Worm (Caenorhabditis elegans) whole organism, young adult: ENCODE results near the gene C16C8.7.

ENCODE experiments used
- B0336.3 ChIP-seq: fragments of 200-800 bp; sonication (Bioruptor generic); IDR thresholded peaks from 2 replicates; pipeline ENCODE4 v1.3.6; 2022; ENCODE audit warnings: missing genetic modification characterization, missing compliant biosample characterization
- D2030.7 ChIP-seq: fragments of 200-800 bp; sonication (Bioruptor generic); IDR thresholded peaks from 2 replicates; pipeline ENCODE4 v1.3.6; 2022; ENCODE audit warnings: missing genetic modification reagents, missing genetic modification characterization, missing compliant biosample characterization
- F33H1.4 ChIP-seq: fragments of 200-800 bp; sonication (Bioruptor generic); IDR thresholded peaks from 2 replicates; pipeline ENCODE4 v1.3.6; 2022; ENCODE audit warnings: missing genetic modification reagents, missing genetic modification characterization, missing compliant biosample characterization
- F49E8.2 ChIP-seq: sonication (generic microtip); optimal IDR thresholded peaks from 3 replicates; lab custom pipeline; 2017; ENCODE audit warnings: missing genetic modification characterization, mild to moderate bottlenecking, missing compliant biosample characterization, antibody characterized with exemption, moderate library complexity; ENCODE audit not compliant: insufficient read depth
- K11D2.4 ChIP-seq: fragments of 200-800 bp; sonication (Bioruptor generic); IDR thresholded peaks from 2 replicates; pipeline ENCODE4 v1.3.6; 2022; ENCODE audit warnings: missing genetic modification reagents, missing genetic modification characterization, missing compliant biosample characterization
- K12H6.12 ChIP-seq: fragments of 200-800 bp; sonication (Bioruptor generic); optimal IDR thresholded peaks from 2 replicates; lab custom pipeline; 2018; ENCODE audit warnings: mild to moderate bottlenecking, missing genetic modification characterization, missing compliant biosample characterization
- T07F8.4 ChIP-seq: sonication (generic microtip); optimal IDR thresholded peaks from 2 replicates; lab custom pipeline; 2016; ENCODE audit warnings: mild to moderate bottlenecking, missing genetic modification characterization, moderate library complexity, missing compliant biosample characterization
- Y53G8AR.9 ChIP-seq: fragments of 200-800 bp; sonication (Bioruptor generic); conservative IDR thresholded peaks from 2 replicates; pipeline ENCODE4 v1.3.6; 2022; ENCODE audit warnings: missing genetic modification reagents, missing genetic modification characterization, missing compliant biosample characterization
- Y56A3A.18 ChIP-seq: fragments of 200-800 bp; sonication (Bioruptor generic); IDR thresholded peaks from 2 replicates; pipeline ENCODE4 v1.3.6; 2022; ENCODE audit warnings: missing genetic modification reagents, missing genetic modification characterization, missing compliant biosample characterization
- Y67H2A.10 ChIP-seq: fragments of 200-800 bp; sonication (Bioruptor generic); conservative IDR thresholded peaks from 2 replicates; pipeline ENCODE4 v1.3.6; 2022; ENCODE audit warnings: missing genetic modification reagents, missing genetic modification characterization, missing compliant biosample characterization
- Y79H2A.3 ChIP-seq: fragments of 200-800 bp; sonication (Bioruptor generic); conservative IDR thresholded peaks from 2 replicates; pipeline ENCODE4 v1.3.6; 2022; ENCODE audit warnings: missing genetic modification reagents, missing genetic modification characterization, missing compliant biosample characterization
- Y95B8A.8 ChIP-seq: fragments of 200-800 bp; sonication (Bioruptor generic); IDR thresholded peaks from 2 replicates; pipeline ENCODE4 v1.3.6; 2022; ENCODE audit warnings: missing genetic modification reagents, missing genetic modification characterization, missing compliant biosample characterization
- akir-1 ChIP-seq: fragments of 200-800 bp; sonication (Bioruptor generic); optimal IDR thresholded peaks from 2 replicates; lab custom pipeline; 2018; ENCODE audit warnings: mild to moderate bottlenecking, missing genetic modification characterization, moderate library complexity, missing compliant biosample characterization
- ama-1 ChIP-seq, 3 experiments: fragments of 150-350 bp in 1 of 3; sonication (generic microtip) in 2 of 3; optimal IDR thresholded peaks; 2 replicates each; lab custom pipeline; 2014 to 2018; ENCODE audit warnings: missing biosample characterization in 2 of 3, missing genetic modification characterization in 2 of 3, missing genetic modification reagents in 2 of 3
- atf-7 ChIP-seq: sonication (generic microtip); optimal IDR thresholded peaks from 2 replicates; lab custom pipeline; 2017; ENCODE audit warnings: mild to moderate bottlenecking, missing genetic modification characterization, missing compliant biosample characterization
- attf-3 ChIP-seq: fragments of 200-800 bp; sonication (Bioruptor generic); conservative IDR thresholded peaks from 2 replicates; pipeline ENCODE4 v1.3.6; 2022; ENCODE audit warnings: missing genetic modification reagents, missing genetic modification characterization, missing compliant biosample characterization
- attf-6 ChIP-seq: fragments of 200-800 bp; sonication (Bioruptor generic); IDR thresholded peaks from 2 replicates; pipeline ENCODE4 v1.3.6; 2022; ENCODE audit warnings: missing genetic modification reagents, missing genetic modification characterization, missing compliant biosample characterization
- cebp-1 ChIP-seq, 2 experiments: fragments of 200-800 bp in 1 of 2; sonication (Bioruptor generic) in 1 of 2; sonication (generic microtip) in 1 of 2; IDR thresholded peaks in 1 of 2; optimal IDR thresholded peaks in 1 of 2; 2 replicates each; pipeline versions ENCODE4 v1.3.6 to Lab custom; 2017 to 2022; ENCODE audit warnings: missing compliant biosample characterization in 2 of 2, missing genetic modification characterization in 2 of 2, mild to moderate bottlenecking in 1 of 2, missing genetic modification reagents in 1 of 2, moderate library complexity in 1 of 2
- ceh-100 ChIP-seq: fragments of 200-800 bp; sonication (Bioruptor generic); IDR thresholded peaks from 2 replicates; pipeline ENCODE4 v1.3.6; 2022; ENCODE audit warnings: missing genetic modification reagents, missing genetic modification characterization, missing compliant biosample characterization
- ceh-40 ChIP-seq: fragments of 200-800 bp; sonication (Bioruptor generic); IDR thresholded peaks from 2 replicates; pipeline ENCODE4 v1.3.6; 2022; ENCODE audit warnings: missing genetic modification characterization, missing compliant biosample characterization
- ceh-58 ChIP-seq: fragments of 200-800 bp; sonication (Bioruptor generic); IDR thresholded peaks from 2 replicates; pipeline ENCODE4 v1.3.6; 2022; ENCODE audit warnings: missing genetic modification characterization, missing compliant biosample characterization
- chd-7 ChIP-seq: sonication (generic microtip); optimal IDR thresholded peaks from 2 replicates; lab custom pipeline; 2016; ENCODE audit warnings: mild to moderate bottlenecking, missing genetic modification characterization, moderate library complexity, missing compliant biosample characterization
- dpl-1 ChIP-seq: fragments of 150-350 bp; optimal IDR thresholded peaks from 2 replicates; lab custom pipeline; 2014; ENCODE audit warnings: missing biosample characterization, missing genetic modification reagents, missing genetic modification characterization
- egrh-3 ChIP-seq: fragments of 200-800 bp; sonication (Bioruptor generic); IDR thresholded peaks from 2 replicates; pipeline ENCODE4 v1.3.6; 2022; ENCODE audit warnings: missing genetic modification reagents, missing genetic modification characterization, missing compliant biosample characterization
- ets-4 ChIP-seq: fragments of 200-800 bp; sonication (Bioruptor generic); optimal IDR thresholded peaks from 2 replicates; lab custom pipeline; 2018; ENCODE audit warnings: mild to moderate bottlenecking, missing genetic modification characterization, missing compliant biosample characterization
- fkh-3 ChIP-seq: sonication (generic microtip); optimal IDR thresholded peaks from 2 replicates; lab custom pipeline; 2016; ENCODE audit warnings: mild to moderate bottlenecking, missing genetic modification characterization, missing compliant biosample characterization
- him-1 ChIP-seq: sonication (generic microtip); optimal IDR thresholded peaks from 2 replicates; lab custom pipeline; 2016; ENCODE audit warnings: missing genotype, missing genetic modification reagents, missing genetic modification characterization, missing compliant biosample characterization
- hlh-26 ChIP-seq: fragments of 200-800 bp; sonication (Bioruptor generic); conservative IDR thresholded peaks from 2 replicates; pipeline ENCODE4 v1.3.6; 2022; ENCODE audit warnings: missing genetic modification reagents, missing genetic modification characterization, missing compliant biosample characterization
- hmg-20 ChIP-seq: fragments of 200-800 bp; sonication (Bioruptor generic); IDR thresholded peaks from 2 replicates; pipeline ENCODE4 v1.3.6; 2022; ENCODE audit warnings: missing genetic modification reagents, missing genetic modification characterization, missing compliant biosample characterization
- hrde-1 ChIP-seq: sonication (generic microtip); optimal IDR thresholded peaks from 2 replicates; lab custom pipeline; 2016; ENCODE audit warnings: missing genetic modification characterization, mild to moderate bottlenecking, missing compliant biosample characterization, moderate library complexity, missing genotype, missing genetic modification reagents, borderline replicate concordance
- hsf-1 ChIP-seq: fragments of 200-800 bp; sonication (Bioruptor generic); IDR thresholded peaks from 2 replicates; pipeline ENCODE4 v1.3.6; 2022; ENCODE audit warnings: missing genetic modification reagents, missing genetic modification characterization, missing compliant biosample characterization
- let-526 ChIP-seq: fragments of 200-800 bp; sonication (Bioruptor generic); IDR thresholded peaks from 2 replicates; pipeline ENCODE4 v1.3.6; 2022; ENCODE audit warnings: missing genetic modification reagents, missing genetic modification characterization, missing compliant biosample characterization
- lin-26 ChIP-seq: fragments of 200-800 bp; sonication (Bioruptor generic); IDR thresholded peaks from 2 replicates; pipeline ENCODE4 v1.3.6; 2022; ENCODE audit warnings: missing genetic modification reagents, missing genetic modification characterization, missing compliant biosample characterization
- lin-35 ChIP-seq, 3 experiments: fragments of 150-350 bp in 2 of 3; sonication (generic microtip) in 1 of 3; optimal IDR thresholded peaks; 2 replicates each; lab custom pipeline; 2014 to 2018; ENCODE audit warnings: missing biosample characterization in 3 of 3, missing genetic modification characterization in 3 of 3, missing genetic modification reagents in 3 of 3
- lin-40 ChIP-seq: sonication (generic microtip); optimal IDR thresholded peaks from 2 replicates; lab custom pipeline; 2016; ENCODE audit warnings: missing genetic modification characterization, mild to moderate bottlenecking, missing compliant biosample characterization, missing genotype, missing genetic modification reagents
- lin-54 ChIP-seq: fragments of 200-800 bp; sonication (Bioruptor generic); optimal IDR thresholded peaks from 2 replicates; lab custom pipeline; 2018; ENCODE audit warnings: mild to moderate bottlenecking, missing genetic modification characterization, missing compliant biosample characterization
- lsl-1 ChIP-seq: fragments of 200-800 bp; sonication (Bioruptor generic); optimal IDR thresholded peaks from 2 replicates; lab custom pipeline; 2018; ENCODE audit warnings: mild to moderate bottlenecking, missing genetic modification characterization, moderate library complexity, missing compliant biosample characterization
- mel-28 ChIP-seq: sonication (generic microtip); optimal IDR thresholded peaks from 2 replicates; lab custom pipeline; 2016; ENCODE audit warnings: borderline replicate concordance, mild to moderate bottlenecking, missing genetic modification characterization, missing compliant biosample characterization
- pbrm-1 ChIP-seq: fragments of 200-800 bp; sonication (Bioruptor generic); IDR thresholded peaks from 2 replicates; pipeline ENCODE4 v1.3.6; 2022; ENCODE audit warnings: missing genetic modification reagents, missing genetic modification characterization, missing compliant biosample characterization
- sdz-38 ChIP-seq: sonication (generic microtip); optimal IDR thresholded peaks from 2 replicates; lab custom pipeline; 2016; ENCODE audit warnings: missing genotype, missing genetic modification characterization, missing compliant biosample characterization
- snpc-1.1 ChIP-seq: sonication (generic microtip); optimal IDR thresholded peaks from 2 replicates; lab custom pipeline; 2017; ENCODE audit warnings: missing genetic modification characterization, mild to moderate bottlenecking, missing compliant biosample characterization, antibody characterized with exemption, moderate library complexity, missing genotype, missing genetic modification reagents; ENCODE audit not compliant: insufficient read depth
- snpc-1.3 ChIP-seq: sonication (generic microtip); optimal IDR thresholded peaks from 2 replicates; lab custom pipeline; 2017; ENCODE audit warnings: missing genetic modification characterization, mild to moderate bottlenecking, missing compliant biosample characterization, antibody characterized with exemption, moderate library complexity, missing genotype, missing genetic modification reagents; ENCODE audit not compliant: insufficient read depth
- snpc-4 ChIP-seq, 5 experiments: fragments of 150-350 bp in 1 of 5; sonication (generic microtip) in 4 of 5; optimal IDR thresholded peaks; 2 replicates each; lab custom pipeline; 2014 to 2018; ENCODE audit warnings: missing genetic modification characterization in 5 of 5, missing biosample characterization in 3 of 5, antibody characterized with exemption in 2 of 5, mild to moderate bottlenecking in 2 of 5, missing compliant biosample characterization in 2 of 5, missing genotype in 2 of 5, moderate library complexity in 2 of 5, missing genetic modification reagents in 1 of 5
- tbp1 ChIP-seq: fragments of 200-800 bp; sonication (Bioruptor generic); optimal IDR thresholded peaks from 2 replicates; lab custom pipeline; 2018; ENCODE audit warnings: mild to moderate bottlenecking, missing genetic modification characterization, missing compliant biosample characterization
- unc-130 ChIP-seq: sonication (generic microtip); optimal IDR thresholded peaks from 2 replicates; lab custom pipeline; 2016; ENCODE audit warnings: missing genetic modification reagents, missing genetic modification characterization, missing compliant biosample characterization
- ztf-22 ChIP-seq: fragments of 200-800 bp; sonication (Bioruptor generic); optimal IDR thresholded peaks from 2 replicates; lab custom pipeline; 2018; ENCODE audit warnings: mild to moderate bottlenecking, missing genetic modification characterization, moderate library complexity, missing compliant biosample characterization

C16C8.7 gene

ce11 chrII:3482231-3482630, 22.3 kb upstream of the C16C8.7 start, which contains the start of gene smu-2 (continued):
- peak; percentile 1 for TF ChIP-seq F49E8.2
- no peak for TF ChIP-seq snpc-1.3 (tag; lab: Kevin White, UChicago)
- no peak for TF ChIP-seq lin-35 (GFP tag; optimal IDR thresholded peaks at IDR 0.05; lab: Kevin White, UChicago)
- peak; percentile 50 for TF ChIP-seq lsl-1
- TF ChIP-seq him-1 (tag; lab: Kevin White, UChicago) = peak; percentile 51
- no peak for TF ChIP-seq cebp-1 (GFP tag; IDR thresholded peaks at IDR 0.05; lab: Robert Waterston, UW)
- TF ChIP-seq cebp-1 (tag; optimal IDR thresholded peaks at IDR 0.05; lab: Kevin White, UChicago) = no peak
- TF ChIP-seq unc-130 (GFP tag; lab: Kevin White, UChicago) = no peak
- no peak for TF ChIP-seq ceh-58
- no peak for TF ChIP-seq lin-40
- TF ChIP-seq Y79H2A.3 (GFP tag; lab: Robert Waterston, UW) = no peak
- 0 out of 2 replicates have a peak, but pooled peaks have one; percentile 15 for TF ChIP-seq D2030.7
- TF ChIP-seq mel-28 (tag; lab: Kevin White, UChicago) = no peak
- TF ChIP-seq ceh-40 = no peak
- no peak for TF ChIP-seq Y56A3A.18 (GFP tag; lab: Robert Waterston, UW)
- no peak for TF ChIP-seq ets-4 (GFP tag; lab: Kevin White, UChicago)
- TF ChIP-seq attf-6 (GFP tag; lab: Robert Waterston, UW) = no peak
- TF ChIP-seq fkh-3 (tag; lab: Kevin White, UChicago) = no peak
- TF ChIP-seq akir-1 = no peak
- no peak for TF ChIP-seq atf-7
- no peak for TF ChIP-seq Y95B8A.8
- TF ChIP-seq Y67H2A.10 = no peak
- no peak for TF ChIP-seq ceh-100 (GFP tag; lab: Robert Waterston, UW)
- no peak for TF ChIP-seq snpc-4 (GFP tag; optimal IDR thresholded peaks at IDR 0.05; lab: Kevin White, UChicago)
- peak in 1 of 4 experiments; percentile 23 for TF ChIP-seq snpc-4 (tag; optimal IDR thresholded peaks at IDR 0.05; lab: Kevin White, UChicago)
- no peak for TF ChIP-seq pbrm-1
- no peak for TF ChIP-seq chd-7 (tag; lab: Kevin White, UChicago)
- TF ChIP-seq F33H1.4 (GFP tag; lab: Robert Waterston, UW) = no peak; the same call in none of the 2 replicates
- 0 out of 2 replicates have a peak, but pooled peaks have one; percentile 34 for TF ChIP-seq lin-26 (GFP tag; lab: Robert Waterston, UW)
- no peak for TF ChIP-seq hmg-20 (GFP tag; lab: Robert Waterston, UW)
- TF ChIP-seq ama-1 (optimal IDR thresholded peaks at IDR 0.05; lab: Kevin White, UChicago) = no peak
- no peak for TF ChIP-seq ama-1 (GFP tag; optimal IDR thresholded peaks at IDR 0.05; lab: Kevin White, UChicago)
- 0 out of 2 replicates have a peak, but pooled peaks have one; percentile 42 for TF ChIP-seq let-526 (GFP tag; lab: Robert Waterston, UW)
- TF ChIP-seq egrh-3 (GFP tag; lab: Robert Waterston, UW) = no peak
- TF ChIP-seq Y53G8AR.9 (GFP tag; lab: Robert Waterston, UW) = no peak
- no peak for TF ChIP-seq hlh-26 (GFP tag; lab: Robert Waterston, UW)
- TF ChIP-seq attf-3 (GFP tag; lab: Robert Waterston, UW) = no peak; the same call in 1 of the 2 replicates
- TF ChIP-seq T07F8.4 (tag; lab: Kevin White, UChicago) = no peak
- no peak for TF ChIP-seq hrde-1 (tag; lab: Kevin White, UChicago)
- no peak for TF ChIP-seq hsf-1 (GFP tag; lab: Robert Waterston, UW)
- no peak for TF ChIP-seq dpl-1 (GFP tag; lab: Kevin White, UChicago)
- no peak for TF ChIP-seq lin-54
- TF ChIP-seq K12H6.12 = peak; percentile 35
- TF ChIP-seq ztf-22 (GFP tag; lab: Kevin White, UChicago) = no peak
- TF ChIP-seq B0336.3 = no peak
- TF ChIP-seq snpc-1.1 (tag; lab: Kevin White, UChicago) = no peak
- TF ChIP-seq K11D2.4 (GFP tag; lab: Robert Waterston, UW) = no peak
- TF ChIP-seq tbp1 (GFP tag; lab: Kevin White, UChicago) = peak; percentile 44
- no peak for TF ChIP-seq sdz-38 (tag; lab: Kevin White, UChicago)
